Worm (Caenorhabditis elegans) whole organism, L1 larva: ENCODE results near the gene dss-1.

Experiments
- ama-1 ChIP-seq: fragments of 150-350 bp; optimal IDR thresholded peaks from 2 replicates; lab custom pipeline; 2014
- lin-13 ChIP-seq: fragments of 150-350 bp; optimal IDR thresholded peaks from 2 replicates; lab custom pipeline; 2014; ENCODE audit warnings: missing biosample characterization, missing genetic modification reagents, missing genetic modification characterization
- nhr-11 ChIP-seq: fragments of 150-350 bp; optimal IDR thresholded peaks from 2 replicates; lab custom pipeline; 2014; ENCODE audit warnings: missing biosample characterization, missing genetic modification characterization
- nhr-28 ChIP-seq: fragments of 150-350 bp; optimal IDR thresholded peaks from 2 replicates; lab custom pipeline; 2014; ENCODE audit warnings: missing biosample characterization, missing genetic modification characterization
- zag-1 ChIP-seq: fragments of 150-350 bp; optimal IDR thresholded peaks from 2 replicates; lab custom pipeline; 2014; ENCODE audit warnings: missing biosample characterization, missing genetic modification characterization

- TF ChIP-seq ama-1 = no peak
- TF ChIP-seq nhr-28 (tag; lab: Kevin White, UChicago) = no peak
- no peak for TF ChIP-seq nhr-11 (tag; lab: Kevin White, UChicago)
- no peak for TF ChIP-seq zag-1
- no peak for TF ChIP-seq lin-13
Observed at ce11 chrIII:1205421-1205820, 9.3 kb upstream of the dss-1 start.
